Worm (Caenorhabditis elegans): ENCODE measurements around the gene T25B9.2.

T25B9.2 gene

ce11 chrIV:10773811-10774210 lies 22.2 kb upstream of the T25B9.2 start, which contains the start of gene inpp-1:
inpp-1 (minus strand) TSS chrIV:10773911.
- TF ChIP-seq him-1 (tag; optimal IDR thresholded peaks at IDR 0.05) (no peak), W03F9.2 (tag; optimal IDR thresholded peaks at IDR 0.05) (no peak), dao-5 (tag; optimal IDR thresholded peaks at IDR 0.05) (no peak)

ce11 chrIV:10771296-10771695 lies 19.7 kb upstream of the T25B9.2 start:
- TF ChIP-seq dao-5 (tag; optimal IDR thresholded peaks at IDR 0.05) (no peak), him-1 (tag; optimal IDR thresholded peaks at IDR 0.05) (no peak), W03F9.2 (tag; optimal IDR thresholded peaks at IDR 0.05) (no peak)

ce11 chrIV:10769353-10769752 lies 17.7 kb upstream of the T25B9.2 start, which contains the start of gene T25B9.9:
T25B9.9 (plus strand) TSS chrIV:10769653.
- TF ChIP-seq W03F9.2 (tag; optimal IDR thresholded peaks at IDR 0.05), result no peak
- TF ChIP-seq him-1 (tag; optimal IDR thresholded peaks at IDR 0.05), result no peak
- no peak for TF ChIP-seq dao-5 (tag; optimal IDR thresholded peaks at IDR 0.05)

- no peak for TF ChIP-seq him-1 (tag; optimal IDR thresholded peaks at IDR 0.05)
- no peak for TF ChIP-seq W03F9.2 (tag; optimal IDR thresholded peaks at IDR 0.05)
- TF ChIP-seq dao-5 (tag; optimal IDR thresholded peaks at IDR 0.05), result no peak
Measured at ce11 chrIV:10768146-10768636, 16.6 kb upstream of the T25B9.2 start, which contains the start of gene T25B9.8. T25B9.8 (minus strand) TSS chrIV:10768196.

ce11 chrIV:10766071-10766470 lies 14.4 kb upstream of the T25B9.2 start:
- TF ChIP-seq him-1 (tag; optimal IDR thresholded peaks at IDR 0.05) (no peak), W03F9.2 (tag; optimal IDR thresholded peaks at IDR 0.05) (peak; percentile 71)

ce11 chrIV:10765053-10765452 lies 13.4 kb upstream of the T25B9.2 start, which contains the start of gene T25B9.12:
T25B9.12 (plus strand) TSS chrIV:10765353.
- TF ChIP-seq him-1 (tag; optimal IDR thresholded peaks at IDR 0.05), result no peak
- no peak for TF ChIP-seq dao-5 (tag; optimal IDR thresholded peaks at IDR 0.05)
- no peak for TF ChIP-seq W03F9.2 (tag; optimal IDR thresholded peaks at IDR 0.05)

ce11 chrIV:10764206-10764605 lies 12.6 kb upstream of the T25B9.2 start, which contains the start of gene T25B9.11:
T25B9.11 (plus strand) TSS chrIV:10764506.
- TF ChIP-seq dao-5 (tag; optimal IDR thresholded peaks at IDR 0.05) (no peak), W03F9.2 (tag; optimal IDR thresholded peaks at IDR 0.05) (no peak), him-1 (tag; optimal IDR thresholded peaks at IDR 0.05) (no peak)

ce11 chrIV:10761344-10761743 lies 9.7 kb upstream of the T25B9.2 start, which contains the start of gene ugt-54:
ugt-54 (plus strand) TSS chrIV:10761698.
- no peak for TF ChIP-seq W03F9.2 (tag; optimal IDR thresholded peaks at IDR 0.05)
- TF ChIP-seq dao-5 (tag; optimal IDR thresholded peaks at IDR 0.05), result no peak
- TF ChIP-seq him-1 (tag; optimal IDR thresholded peaks at IDR 0.05), result no peak

- TF ChIP-seq W03F9.2 (tag; optimal IDR thresholded peaks at IDR 0.05) (no peak), him-1 (tag; optimal IDR thresholded peaks at IDR 0.05) (no peak), dao-5 (tag; optimal IDR thresholded peaks at IDR 0.05) (no peak)
Measured at ce11 chrIV:10757616-10758193, 6.1 kb upstream of the T25B9.2 start, which contains the start of the genes T25B9.4 and T25B9.6. T25B9.4 (minus strand) TSS chrIV:10757716. T25B9.6 (plus strand) TSS chrIV:10758143.

- TF ChIP-seq W03F9.2 (tag; optimal IDR thresholded peaks at IDR 0.05) (no peak), him-1 (tag; optimal IDR thresholded peaks at IDR 0.05) (no peak), dao-5 (tag; optimal IDR thresholded peaks at IDR 0.05) (no peak)
Measured at ce11 chrIV:10754685-10755084, 3.0 kb upstream of the T25B9.2 start, which contains the start of gene T25B9.5. T25B9.5 (minus strand) TSS chrIV:10754785.

- TF ChIP-seq dao-5 (tag; optimal IDR thresholded peaks at IDR 0.05) (no peak), him-1 (tag; optimal IDR thresholded peaks at IDR 0.05) (no peak), W03F9.2 (tag; optimal IDR thresholded peaks at IDR 0.05) (no peak)
Measured at ce11 chrIV:10750041-10750440, 1.6 kb downstream of the T25B9.2 start, which contains the start of gene T25B9.1. T25B9.1 (minus strand) TSS chrIV:10750141.

ce11 chrIV:10745332-10745731 lies 6.3 kb downstream of the T25B9.2 start:
- no peak for TF ChIP-seq dao-5 (tag; optimal IDR thresholded peaks at IDR 0.05)
- no peak for TF ChIP-seq him-1 (tag; optimal IDR thresholded peaks at IDR 0.05)
- no peak for TF ChIP-seq W03F9.2 (tag; optimal IDR thresholded peaks at IDR 0.05)

ce11 chrIV:10744475-10744874 lies 7.2 kb downstream of the T25B9.2 start, which contains the start of gene T25B9.3:
T25B9.3 (plus strand) TSS chrIV:10744775.
- no peak for TF ChIP-seq him-1 (tag; optimal IDR thresholded peaks at IDR 0.05)
- TF ChIP-seq W03F9.2 (tag; optimal IDR thresholded peaks at IDR 0.05), result no peak

ce11 chrIV:10738328-10738727 lies 13.3 kb downstream of the T25B9.2 start, which contains the start of gene ssp-34:
ssp-34 (minus strand) TSS chrIV:10738602.
- TF ChIP-seq him-1 (tag; optimal IDR thresholded peaks at IDR 0.05) (no peak), dao-5 (tag; optimal IDR thresholded peaks at IDR 0.05) (no peak), W03F9.2 (tag; optimal IDR thresholded peaks at IDR 0.05) (no peak)
